Worm (Caenorhabditis elegans): ENCODE measurements around the gene nhr-112.

ce11 chrV:16728431-16728830, 4.8 kb upstream of the nhr-112 start, which contains the start of gene fbxa-127:
- TF ChIP-seq unc-62 (GFP tag; optimal IDR thresholded peaks at IDR 0.05): no peak
- no peak for TF ChIP-seq F13H6.1 (tag; optimal IDR thresholded peaks at IDR 0.05)
- TF ChIP-seq Y55F3AM.14 (GFP tag; optimal IDR thresholded peaks at IDR 0.05): no peak
- TF ChIP-seq aly-2 (tag; optimal IDR thresholded peaks at IDR 0.05): no peak
- no peak for TF ChIP-seq nhr-10 (tag; optimal IDR thresholded peaks at IDR 0.05)
- TF ChIP-seq sem-4 (tag; optimal IDR thresholded peaks at IDR 0.05): no peak
- no peak for TF ChIP-seq skn-1 (tag; optimal IDR thresholded peaks at IDR 0.05)
- no peak for TF ChIP-seq ama-1 (optimal IDR thresholded peaks at IDR 0.05)
- TF ChIP-seq lin-13 (GFP tag; optimal IDR thresholded peaks at IDR 0.05): no peak
- TF ChIP-seq snpc-4 (tag; optimal IDR thresholded peaks at IDR 0.05): no peak
- TF ChIP-seq C34F6.9 (tag; optimal IDR thresholded peaks at IDR 0.05): no peak

Data from whole organism, L2 larva.